Fruit fly (Drosophila melanogaster) whole organism: ENCODE results near the gene Tsp86D.

Experiments
- CG8478 ChIP-seq: fragments of >200 bp; optimal IDR thresholded peaks from 2 replicates; lab custom pipeline; 2018; ENCODE audit warnings: inconsistent platforms
- Dll ChIP-seq: fragments of >200 bp; optimal IDR thresholded peaks from 2 replicates; lab custom pipeline; 2017
- EcR ChIP-seq, 2 experiments: fragments of >200 bp; optimal IDR thresholded peaks; 2 replicates each; lab custom pipeline; 2017; ENCODE audit warnings: missing biosample characterization in 2 of 2, missing genetic modification characterization in 2 of 2, missing genetic modification reagents in 2 of 2
- pan ChIP-seq: fragments of >200 bp; optimal IDR thresholded peaks from 2 replicates; lab custom pipeline; 2017
- psq ChIP-seq: fragments of >200 bp; optimal IDR thresholded peaks from 2 replicates; lab custom pipeline; 2017
- usp ChIP-seq: fragments of >200 bp; optimal IDR thresholded peaks from 2 replicates; lab custom pipeline; 2017; ENCODE audit warnings: missing biosample characterization, missing genetic modification characterization, mixed read lengths

DNA sequence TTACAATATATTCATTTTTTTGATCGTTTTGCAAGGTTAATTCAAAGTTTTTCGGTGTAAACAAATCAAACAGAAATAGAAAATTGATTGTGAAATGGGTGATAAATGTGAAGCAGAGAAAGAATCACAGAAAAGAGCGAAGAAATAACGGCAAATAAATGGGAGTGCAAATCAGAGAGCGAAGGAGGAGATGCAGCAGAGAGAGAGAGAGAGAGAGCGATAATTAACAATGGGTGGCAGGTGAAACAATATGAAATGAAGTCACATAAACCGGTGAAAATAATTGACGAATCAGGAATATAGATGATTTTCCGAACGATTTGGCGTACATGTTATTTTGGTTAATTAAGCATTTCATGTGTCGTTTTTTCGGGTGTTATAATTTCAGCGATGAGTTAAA is 4.6 kb upstream of the Tsp86D start:
- TF ChIP-seq CG8478 (lab: Kevin White, UChicago) (no peak), pan (lab: Kevin White, UChicago) (no peak), psq (lab: Kevin White, UChicago) (no peak), usp (GFP tag; lab: Kevin White, UChicago) (no peak), EcR (GFP tag; optimal IDR thresholded peaks at IDR 0.05; lab: Kevin White, UChicago) (no peak), Dll (lab: Kevin White, UChicago) (no peak)
